Worm (Caenorhabditis elegans): ENCODE measurements around the gene sorf-2.

ce11 chrIII:5349250-5349649, 22.8 kb downstream of the sorf-2 start, which contains the start of gene thoc-5:
- TF ChIP-seq pha-4 (tag; optimal IDR thresholded peaks at IDR 0.05) (no peak), ama-1 (optimal IDR thresholded peaks at IDR 0.05) (no peak), ama-1 (GFP tag; optimal IDR thresholded peaks at IDR 0.05) (no peak), rec-8 (tag; optimal IDR thresholded peaks at IDR 0.05) (peak; percentile 45 to 56), ets-4 (GFP tag; optimal IDR thresholded peaks at IDR 0.05) (no peak), snpc-3.4 (tag; optimal IDR thresholded peaks at IDR 0.05) (no peak), bed-2 (GFP tag; IDR thresholded peaks at IDR 0.05) (peak; percentile 86), mcd-1 (GFP tag; IDR thresholded peaks at IDR 0.05) (peak; percentile 81), nhr-80 (tag; optimal IDR thresholded peaks at IDR 0.05) (no peak), pbrm-1 (GFP tag; IDR thresholded peaks at IDR 0.05) (peak; percentile 61; the same call in 1 of the 2 replicates), let-607 (tag; optimal IDR thresholded peaks at IDR 0.05) (peak in 1 of 2 experiments; percentile 56), C17E4.6 (GFP tag; IDR thresholded peaks at IDR 0.05) (no peak)
